Worm (Caenorhabditis elegans) whole organism, late embryonic: ENCODE measurements around the gene C54E4.1.

Experiments used
- C38D4.7 ChIP-seq: fragments of 200-800 bp; sonication (Bioruptor generic); optimal IDR thresholded peaks from 2 replicates; lab custom pipeline; 2018; ENCODE audit warnings: mild to moderate bottlenecking, missing genetic modification characterization, moderate library complexity, missing compliant biosample characterization
- ama-1 ChIP-seq: fragments of 150-350 bp; optimal IDR thresholded peaks from 2 replicates; lab custom pipeline; 2014
- ceh-30 ChIP-seq: fragments of 150-350 bp; optimal IDR thresholded peaks from 2 replicates; lab custom pipeline; 2014; ENCODE audit warnings: missing biosample characterization, missing genetic modification characterization
- dve-1 ChIP-seq: sonication (generic microtip); optimal IDR thresholded peaks from 2 replicates; lab custom pipeline; 2017; ENCODE audit warnings: antibody characterized with exemption, mild to moderate bottlenecking, missing genetic modification characterization, missing compliant biosample characterization
- hlh-8 ChIP-seq: sonication (generic microtip); optimal IDR thresholded peaks from 2 replicates; lab custom pipeline; 2016; ENCODE audit warnings: missing genotype, missing genetic modification characterization, missing compliant biosample characterization
- rnt-1 ChIP-seq: sonication (generic microtip); optimal IDR thresholded peaks from 2 replicates; lab custom pipeline; 2016; ENCODE audit warnings: missing genetic modification characterization, missing compliant biosample characterization
- sox-2 ChIP-seq: fragments of 200-800 bp; sonication (Bioruptor generic); IDR thresholded peaks from 2 replicates; pipeline ENCODE4 v1.3.6; 2022; ENCODE audit warnings: missing genetic modification reagents, missing genetic modification characterization, missing compliant biosample characterization
- tbx-2 ChIP-seq: sonication (generic microtip); optimal IDR thresholded peaks from 2 replicates; lab custom pipeline; 2016; ENCODE audit warnings: missing genetic modification characterization, missing compliant biosample characterization

ce11 chrIV:2172880-2173279, 2.5 kb upstream of the C54E4.1 start:
- TF ChIP-seq dve-1 (tag; lab: Kevin White, UChicago) = no peak
- no peak for TF ChIP-seq hlh-8 (tag; lab: Kevin White, UChicago)
- no peak for TF ChIP-seq C38D4.7
- no peak for TF ChIP-seq rnt-1
- TF ChIP-seq tbx-2 (tag; lab: Kevin White, UChicago) = no peak
- TF ChIP-seq ama-1 (lab: Kevin White, UChicago) = no peak
- TF ChIP-seq sox-2 = no peak
- TF ChIP-seq ceh-30 = no peak
